Fruit fly (Drosophila melanogaster): ENCODE results near the gene CG10681.

The CG10681 gene

dm6 chr3L:12482917-12483316, 18.4 kb upstream of the CG10681 start (continued):
- TF ChIP-seq CG11723 (GFP tag; optimal IDR thresholded peaks at IDR 0.05) (peak; percentile 47), wek (GFP tag; optimal IDR thresholded peaks at IDR 0.05) (no peak), sug (tag; optimal IDR thresholded peaks at IDR 0.05) (peak; percentile 51), Abd-B (GFP tag; optimal IDR thresholded peaks at IDR 0.05) (peak; percentile 56), Kr (GFP tag; optimal IDR thresholded peaks at IDR 0.05) (no peak), Opbp (GFP tag; IDR thresholded peaks at IDR 0.05; ENCODE audit: partially characterized antibody) (no peak), CG11560 (tag; IDR thresholded peaks at IDR 0.05) (no peak; the same call in 2 of the 3 replicates), slp2 (GFP tag; optimal IDR thresholded peaks at IDR 0.05) (peak; percentile 27), CG1529 (GFP tag; optimal IDR thresholded peaks at IDR 0.05) (peak; percentile 71), seq (GFP tag; IDR thresholded peaks at IDR 0.05) (peak; percentile 61), B-H1 (GFP tag; IDR thresholded peaks at IDR 0.05) (peak; percentile 66), Trl (optimal IDR thresholded peaks at IDR 0.05) (no peak), Trl (GFP tag; optimal IDR thresholded peaks at IDR 0.05) (peak; percentile 19), Dp (GFP tag; optimal IDR thresholded peaks at IDR 0.05) (no peak), phol (tag; optimal IDR thresholded peaks at IDR 0.05) (peak; percentile 86), lbe (GFP tag; optimal IDR thresholded peaks at IDR 0.05) (no peak), CG32532 (GFP tag; IDR thresholded peaks at IDR 0.05) (peak; percentile 59; the same call in 1 of the 2 replicates), ATbp (GFP tag; optimal IDR thresholded peaks at IDR 0.05) (peak; percentile 67), lov (optimal IDR thresholded peaks at IDR 0.05) (no peak), lov (GFP tag; IDR thresholded peaks at IDR 0.05) (no peak), CG12942 (GFP tag; optimal IDR thresholded peaks at IDR 0.05) (peak; percentile 64), zen2 (GFP tag; IDR thresholded peaks at IDR 0.05; ENCODE audit: partially characterized antibody) (no peak), hth (optimal IDR thresholded peaks at IDR 0.05) (no peak), CG14014 (GFP tag; IDR thresholded peaks at IDR 0.05) (peak; percentile 71), gce (GFP tag; IDR thresholded peaks at IDR 0.05) (peak; percentile 42; the same call in 1 of the 3 replicates), CG12236 (GFP tag; optimal IDR thresholded peaks at IDR 0.05) (peak; percentile 48), ham (GFP tag; IDR thresholded peaks at IDR 0.05) (no peak), Nf-YB (GFP tag; optimal IDR thresholded peaks at IDR 0.05) (peak; percentile 63), CG13296 (GFP tag; optimal IDR thresholded peaks at IDR 0.05) (peak; percentile 78), bab2 (GFP tag; optimal IDR thresholded peaks at IDR 0.05) (peak; percentile 65), stc (GFP tag; IDR thresholded peaks at IDR 0.05) (peak; percentile 77), CG9797 (GFP tag; optimal IDR thresholded peaks at IDR 0.05) (no peak), Mes4 (GFP tag; optimal IDR thresholded peaks at IDR 0.05) (peak; percentile 59), CG6791 (GFP tag; IDR thresholded peaks at IDR 0.05; ENCODE audit: partially characterized antibody) (no peak), Ravus (GFP tag; IDR thresholded peaks at IDR 0.05) (no peak), Stat92E (GFP tag; optimal IDR thresholded peaks at IDR 0.05) (no peak), Chrac-16 (GFP tag; optimal IDR thresholded peaks at IDR 0.05) (peak; percentile 61), sim (GFP tag; IDR thresholded peaks at IDR 0.05) (peak; percentile 32; the same call in 1 of the 2 replicates), CG2678 (tag; optimal IDR thresholded peaks at IDR 0.05) (peak; percentile 88), CG13894 (tag; optimal IDR thresholded peaks at IDR 0.05) (no peak), eyg (GFP tag; optimal IDR thresholded peaks at IDR 0.05) (peak; percentile 17), GATAe (GFP tag; conservative IDR thresholded peaks at IDR 0.05) (0 out of 2 replicates have a peak, but pooled peaks have one; percentile 9), Oli (tag; optimal IDR thresholded peaks at IDR 0.05) (peak; percentile 84), Bteb2 (GFP tag; optimal IDR thresholded peaks at IDR 0.05) (peak; percentile 52), pb (GFP tag; optimal IDR thresholded peaks at IDR 0.05) (no peak), CG14441 (GFP tag; IDR thresholded peaks at IDR 0.05) (peak; percentile 60), kni (GFP tag; optimal IDR thresholded peaks at IDR 0.05) (no peak), CG12769 (tag; optimal IDR thresholded peaks at IDR 0.05) (no peak), lilli (GFP tag; optimal IDR thresholded peaks at IDR 0.05) (peak; percentile 70), Lhr (GFP tag; optimal IDR thresholded peaks at IDR 0.05) (peak; percentile 32), CG2202 (tag; optimal IDR thresholded peaks at IDR 0.05) (peak; percentile 15), CG2889 (GFP tag; IDR thresholded peaks at IDR 0.05) (no peak)
